Worm (Caenorhabditis elegans): ENCODE results near the gene nspd-9.

The nspd-9 gene

DNA sequence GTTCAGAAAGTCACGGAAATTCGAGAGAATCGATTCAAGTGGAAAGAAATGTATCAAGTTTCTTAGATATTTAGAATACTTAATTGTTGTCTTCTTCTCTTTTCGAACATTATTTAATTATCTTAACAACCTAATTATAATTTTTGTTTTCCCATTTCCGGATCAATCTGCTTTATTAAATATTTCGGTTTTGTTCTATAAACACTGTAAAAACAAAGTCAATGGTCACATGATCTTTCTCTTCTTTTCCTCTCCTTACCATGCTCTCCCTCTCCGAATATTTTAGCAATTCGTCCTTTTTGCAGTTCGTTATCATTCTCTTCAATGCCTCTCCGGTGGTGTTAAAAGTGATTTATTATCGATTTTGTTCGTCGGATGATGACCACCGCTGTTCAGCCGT, 33.6 kb downstream of the nspd-9 start, which contains the start of gene tag-325:
Gene tag-325 (plus strand): TSS at position 301 of the 400 bp plus-strand sequence.
- TF ChIP-seq ztf-4 (tag; optimal IDR thresholded peaks at IDR 0.05): no peak
- TF ChIP-seq elt-1 (tag; optimal IDR thresholded peaks at IDR 0.05): no peak
- TF ChIP-seq nhr-12 (tag; optimal IDR thresholded peaks at IDR 0.05): no peak
- no peak for TF ChIP-seq mml-1 (tag; optimal IDR thresholded peaks at IDR 0.05)
- TF ChIP-seq aly-2 (tag; optimal IDR thresholded peaks at IDR 0.05): no peak
- no peak for TF ChIP-seq nhr-11 (tag; optimal IDR thresholded peaks at IDR 0.05)
- peak; percentile 21 for TF ChIP-seq elt-2 (tag; optimal IDR thresholded peaks at IDR 0.05)
- TF ChIP-seq lin-39 (tag; optimal IDR thresholded peaks at IDR 0.05): no peak

ce11 chrIII:4796039-4796438, 34.1 kb downstream of the nspd-9 start:
- TF ChIP-seq nhr-25 (tag; optimal IDR thresholded peaks at IDR 0.05) (peak; percentile 65), ceh-28 (tag; optimal IDR thresholded peaks at IDR 0.05) (peak; percentile 73), pha-4 (tag; optimal IDR thresholded peaks at IDR 0.05) (peak; percentile 90), lin-15B (tag; optimal IDR thresholded peaks at IDR 0.05) (peak; percentile 66), aly-2 (tag; optimal IDR thresholded peaks at IDR 0.05) (no peak), fkh-2 (tag; optimal IDR thresholded peaks at IDR 0.05) (no peak), nhr-28 (tag; optimal IDR thresholded peaks at IDR 0.05) (no peak), nhr-67 (tag; optimal IDR thresholded peaks at IDR 0.05) (no peak), R02D3.7 (tag; optimal IDR thresholded peaks at IDR 0.05) (peak; percentile 42), unc-39 (tag; optimal IDR thresholded peaks at IDR 0.05) (no peak), nfya-1 (tag; optimal IDR thresholded peaks at IDR 0.05; ENCODE audit: insufficient read depth) (peak; percentile 85), zag-1 (tag; optimal IDR thresholded peaks at IDR 0.05) (no peak), ZK546.5 (tag; optimal IDR thresholded peaks at IDR 0.05) (no peak), egl-27 (tag; optimal IDR thresholded peaks at IDR 0.05) (no peak), elt-2 (tag; optimal IDR thresholded peaks at IDR 0.05) (peak; percentile 58), ama-1 (optimal IDR thresholded peaks at IDR 0.05) (peak; percentile 59), fos-1 (tag; optimal IDR thresholded peaks at IDR 0.05) (peak; percentile 99), lsy-12 (tag; optimal IDR thresholded peaks at IDR 0.05) (peak; percentile 61), nhr-76 (tag; optimal IDR thresholded peaks at IDR 0.05) (no peak), nhr-43 (tag; optimal IDR thresholded peaks at IDR 0.05; ENCODE audit: poor library complexity, severe bottlenecking) (peak; percentile 45), jun-1 (tag; optimal IDR thresholded peaks at IDR 0.05) (peak; percentile 96), fkh-10 (GFP tag; optimal IDR thresholded peaks at IDR 0.05) (no peak), ceh-9 (tag; optimal IDR thresholded peaks at IDR 0.05) (no peak), daf-12 (tag; optimal IDR thresholded peaks at IDR 0.05) (no peak), sea-2 (GFP tag; optimal IDR thresholded peaks at IDR 0.05) (no peak), nhr-237 (tag; optimal IDR thresholded peaks at IDR 0.05) (no peak), ztf-4 (tag; optimal IDR thresholded peaks at IDR 0.05) (no peak), pqm-1 (tag; optimal IDR thresholded peaks at IDR 0.05) (peak; percentile 74), unc-62 (GFP tag; optimal IDR thresholded peaks at IDR 0.05) (no peak), eor-1 (tag; optimal IDR thresholded peaks at IDR 0.05) (no peak), elt-3 (tag; optimal IDR thresholded peaks at IDR 0.05) (peak in 2 of 3 experiments; percentile 8 to 45), mdl-1 (tag; optimal IDR thresholded peaks at IDR 0.05) (no peak), hmg-11 (tag; optimal IDR thresholded peaks at IDR 0.05) (peak; percentile 66), ceh-82 (tag; optimal IDR thresholded peaks at IDR 0.05) (no peak), ceh-16 (tag; optimal IDR thresholded peaks at IDR 0.05) (no peak), elt-1 (tag; optimal IDR thresholded peaks at IDR 0.05) (no peak), egl-5 (tag; optimal IDR thresholded peaks at IDR 0.05) (no peak), nhr-11 (tag; optimal IDR thresholded peaks at IDR 0.05) (no peak), ztf-11 (tag; optimal IDR thresholded peaks at IDR 0.05) (no peak), nhr-77 (tag; optimal IDR thresholded peaks at IDR 0.05) (peak; percentile 66), snpc-4 (tag; optimal IDR thresholded peaks at IDR 0.05) (peak; percentile 82), tbx-2 (tag; optimal IDR thresholded peaks at IDR 0.05) (no peak), lin-39 (tag; optimal IDR thresholded peaks at IDR 0.05) (peak; percentile 22), nhr-23 (tag; optimal IDR thresholded peaks at IDR 0.05) (peak; percentile 70), skn-1 (tag; optimal IDR thresholded peaks at IDR 0.05) (peak; percentile 62), mml-1 (tag; optimal IDR thresholded peaks at IDR 0.05) (no peak), nhr-12 (tag; optimal IDR thresholded peaks at IDR 0.05) (no peak)

Data from whole organism, L3 larva.